Worm (Caenorhabditis elegans) whole organism, midembryonic: ENCODE measurements around the gene mrpl-50.
A peak's percentile ranks its signal among the peaks of the same experiment; 100 is the strongest.

Experiments
- T22C8.4 ChIP-seq: fragments of 200-800 bp; sonication (Bioruptor generic); IDR thresholded peaks from 2 replicates; pipeline ENCODE4 v1.3.6; 2022; ENCODE audit warnings: missing genetic modification characterization, missing compliant biosample characterization
- cog-1 ChIP-seq: sonication (generic microtip); optimal IDR thresholded peaks from 2 replicates; lab custom pipeline; 2016; ENCODE audit warnings: missing genetic modification characterization, missing compliant biosample characterization
- flt-1 ChIP-seq: fragments of 200-800 bp; sonication (Bioruptor generic); IDR thresholded peaks from 2 replicates; pipeline ENCODE4 v1.3.6; 2022; ENCODE audit warnings: missing genetic modification characterization, missing compliant biosample characterization
- klf-2 ChIP-seq: fragments of 200-800 bp; sonication (Bioruptor generic); conservative IDR thresholded peaks from 2 replicates; pipeline ENCODE4 v1.3.6; 2022; ENCODE audit warnings: missing genetic modification reagents, missing genetic modification characterization, missing compliant biosample characterization
- med-1 ChIP-seq: sonication (generic microtip); optimal IDR thresholded peaks from 2 replicates; lab custom pipeline; 2017; ENCODE audit warnings: missing genetic modification characterization, mild to moderate bottlenecking, missing compliant biosample characterization, antibody characterized with exemption, missing genetic modification reagents; ENCODE audit not compliant: insufficient read depth
- ref-1 ChIP-seq: fragments of 200-800 bp; sonication (Bioruptor generic); conservative IDR thresholded peaks from 2 replicates; pipeline ENCODE4 v1.3.6; 2022; ENCODE audit warnings: missing genetic modification reagents, missing genetic modification characterization, missing compliant biosample characterization
- tab-1 ChIP-seq: fragments of 200-800 bp; sonication (Bioruptor generic); IDR thresholded peaks from 2 replicates; pipeline ENCODE4 v1.3.6; 2022; ENCODE audit warnings: missing genetic modification characterization, missing compliant biosample characterization
- ztf-23 ChIP-seq: fragments of 200-800 bp; sonication (Bioruptor generic); IDR thresholded peaks from 2 replicates; pipeline ENCODE4 v1.3.6; 2022; ENCODE audit warnings: missing genetic modification reagents, missing genetic modification characterization, missing compliant biosample characterization
- ztf-29 ChIP-seq: fragments of 200-800 bp; sonication (Bioruptor generic); IDR thresholded peaks from 2 replicates; pipeline ENCODE4 v1.3.6; 2022; ENCODE audit warnings: missing genetic modification reagents, missing genetic modification characterization, missing compliant biosample characterization

Gene mrpl-50

ce11 chrII:8897244-8897643 lies 32.4 kb upstream of the mrpl-50 start:
- no peak for TF ChIP-seq cog-1 (tag; lab: Kevin White, UChicago)
- no peak for TF ChIP-seq ref-1 (GFP tag; lab: Robert Waterston, UW)

ce11 chrII:8898582-8899356 lies 30.9 kb upstream of the mrpl-50 start:
- no peak for TF ChIP-seq T22C8.4 (GFP tag; lab: Robert Waterston, UW)
- TF ChIP-seq ref-1 (GFP tag; lab: Robert Waterston, UW), result 0 out of 2 replicates have a peak, but pooled peaks have one; percentile 31

ce11 chrII:8899357-8899748 lies 30.3 kb upstream of the mrpl-50 start:
- TF ChIP-seq cog-1 (tag; lab: Kevin White, UChicago) (no peak), flt-1 (GFP tag; lab: Robert Waterston, UW) (no peak), ztf-23 (GFP tag; lab: Robert Waterston, UW) (no peak), tab-1 (GFP tag; lab: Robert Waterston, UW) (no peak), T22C8.4 (GFP tag; lab: Robert Waterston, UW) (no peak), klf-2 (GFP tag; lab: Robert Waterston, UW) (no peak)

ce11 chrII:8903871-8904270 lies 25.8 kb upstream of the mrpl-50 start:
- no peak for TF ChIP-seq klf-2 (GFP tag; lab: Robert Waterston, UW)
- TF ChIP-seq ztf-29 (GFP tag; lab: Robert Waterston, UW), result no peak
- TF ChIP-seq tab-1 (GFP tag; lab: Robert Waterston, UW), result no peak
- no peak for TF ChIP-seq T22C8.4 (GFP tag; lab: Robert Waterston, UW)
- TF ChIP-seq med-1 (GFP tag; lab: Kevin White, UChicago), result no peak
- TF ChIP-seq ref-1 (GFP tag; lab: Robert Waterston, UW), result no peak
- no peak for TF ChIP-seq flt-1 (GFP tag; lab: Robert Waterston, UW)
- TF ChIP-seq cog-1 (tag; lab: Kevin White, UChicago), result no peak
- TF ChIP-seq ztf-23 (GFP tag; lab: Robert Waterston, UW), result no peak

- TF ChIP-seq T22C8.4 (GFP tag; lab: Robert Waterston, UW) (no peak), ztf-29 (GFP tag; lab: Robert Waterston, UW) (no peak), klf-2 (GFP tag; lab: Robert Waterston, UW) (no peak), flt-1 (GFP tag; lab: Robert Waterston, UW) (no peak), ztf-23 (GFP tag; lab: Robert Waterston, UW) (no peak), med-1 (GFP tag; lab: Kevin White, UChicago) (no peak)
Observed at ce11 chrII:8911929-8912328, 17.7 kb upstream of the mrpl-50 start, which contains the start of gene B0457.4. Gene B0457.4, minus strand, starts transcription at chrII:8912029.

- TF ChIP-seq ref-1 (GFP tag; lab: Robert Waterston, UW) (no peak), T22C8.4 (GFP tag; lab: Robert Waterston, UW) (no peak), ztf-29 (GFP tag; lab: Robert Waterston, UW) (no peak), tab-1 (GFP tag; lab: Robert Waterston, UW) (no peak), med-1 (GFP tag; lab: Kevin White, UChicago) (no peak), cog-1 (tag; lab: Kevin White, UChicago) (no peak), ztf-23 (GFP tag; lab: Robert Waterston, UW) (no peak)
Observed at ce11 chrII:8912523-8913017, 17.1 kb upstream of the mrpl-50 start.

- TF ChIP-seq T22C8.4 (GFP tag; lab: Robert Waterston, UW), result no peak
- TF ChIP-seq cog-1 (tag; lab: Kevin White, UChicago), result no peak
- TF ChIP-seq flt-1 (GFP tag; lab: Robert Waterston, UW), result no peak
- no peak for TF ChIP-seq ztf-29 (GFP tag; lab: Robert Waterston, UW)
- TF ChIP-seq ztf-23 (GFP tag; lab: Robert Waterston, UW), result no peak
- no peak for TF ChIP-seq med-1 (GFP tag; lab: Kevin White, UChicago)
- no peak for TF ChIP-seq tab-1 (GFP tag; lab: Robert Waterston, UW)
- TF ChIP-seq ref-1 (GFP tag; lab: Robert Waterston, UW), result no peak
- TF ChIP-seq klf-2 (GFP tag; lab: Robert Waterston, UW), result no peak
Observed at ce11 chrII:8914654-8915053, 15.0 kb upstream of the mrpl-50 start.

ce11 chrII:8916656-8917055 lies 13.0 kb upstream of the mrpl-50 start:
- TF ChIP-seq cog-1 (tag; lab: Kevin White, UChicago), result no peak
- TF ChIP-seq flt-1 (GFP tag; lab: Robert Waterston, UW), result no peak
- no peak for TF ChIP-seq ztf-29 (GFP tag; lab: Robert Waterston, UW)
- no peak for TF ChIP-seq klf-2 (GFP tag; lab: Robert Waterston, UW)
- TF ChIP-seq T22C8.4 (GFP tag; lab: Robert Waterston, UW), result no peak
- TF ChIP-seq tab-1 (GFP tag; lab: Robert Waterston, UW), result no peak
- no peak for TF ChIP-seq med-1 (GFP tag; lab: Kevin White, UChicago)

ce11 chrII:8917339-8917738 lies 12.3 kb upstream of the mrpl-50 start:
- TF ChIP-seq ztf-23 (GFP tag; lab: Robert Waterston, UW) (no peak), klf-2 (GFP tag; lab: Robert Waterston, UW) (no peak)

- TF ChIP-seq T22C8.4 (GFP tag; lab: Robert Waterston, UW) (no peak), med-1 (GFP tag; lab: Kevin White, UChicago) (no peak), cog-1 (tag; lab: Kevin White, UChicago) (no peak), ztf-29 (GFP tag; lab: Robert Waterston, UW) (no peak), ref-1 (GFP tag; lab: Robert Waterston, UW) (no peak), ztf-23 (GFP tag; lab: Robert Waterston, UW) (no peak), tab-1 (GFP tag; lab: Robert Waterston, UW) (no peak), klf-2 (GFP tag; lab: Robert Waterston, UW) (no peak), flt-1 (GFP tag; lab: Robert Waterston, UW) (no peak)
Observed at ce11 chrII:8920315-8920714, 9.3 kb upstream of the mrpl-50 start.
